Fruit fly (Drosophila melanogaster) whole organism, embryonic: Measurements from ENCODE around the gene CG13311.

Source experiments
- B-H1 ChIP-seq: fragments of 200-800 bp; sonication (Bioruptor generic); IDR thresholded peaks from 3 replicates; pipeline ENCODE4 v1.3.6; 2022; ENCODE audit warnings: missing biosample characterization, missing genetic modification characterization
- CG10321 ChIP-seq: fragments of 200-800 bp; sonication (Bioruptor generic); IDR thresholded peaks from 2 replicates; pipeline ENCODE4 v1.3.6; 2022; ENCODE audit warnings: missing biosample characterization, missing genetic modification characterization
- CG11456 ChIP-seq: fragments of 200-800 bp; sonication (Bioruptor generic); IDR thresholded peaks from 3 replicates; pipeline ENCODE4 v1.3.6; 2022; ENCODE audit warnings: missing biosample characterization, missing genetic modification characterization
- CG11504 ChIP-seq: fragments of 200-800 bp; sonication (Bioruptor generic); optimal IDR thresholded peaks from 3 replicates; lab custom pipeline; 2019; ENCODE audit warnings: missing biosample characterization, mild to moderate bottlenecking, missing genetic modification characterization, moderate library complexity
- CG12104 ChIP-seq: fragments of 200-800 bp; sonication (Bioruptor generic); optimal IDR thresholded peaks from 3 replicates; lab custom pipeline; 2016; ENCODE audit warnings: missing biosample characterization, missing genetic modification characterization
- CG13424 ChIP-seq: fragments of 200-800 bp; sonication (Bioruptor generic); optimal IDR thresholded peaks from 2 replicates; lab custom pipeline; 2019; ENCODE audit warnings: missing biosample characterization, mild to moderate bottlenecking, missing genetic modification characterization, moderate library complexity
- CG16813 ChIP-seq: fragments of 200-800 bp; sonication (Bioruptor generic); IDR thresholded peaks from 3 replicates; pipeline ENCODE4 v1.3.6; 2022; ENCODE audit warnings: missing biosample characterization, missing genetic modification characterization; ENCODE audit not compliant: partially characterized antibody
- CG17568 ChIP-seq: fragments of 200-800 bp; sonication (Bioruptor generic); optimal IDR thresholded peaks from 2 replicates; lab custom pipeline; 2018; ENCODE audit warnings: missing biosample characterization, mild to moderate bottlenecking, missing genetic modification characterization, moderate library complexity
- CG2712 ChIP-seq: fragments of 200-800 bp; optimal IDR thresholded peaks from 3 replicates; lab custom pipeline; 2019; ENCODE audit warnings: missing biosample characterization, mild to moderate bottlenecking, missing genetic modification characterization, moderate library complexity
- CG2875 ChIP-seq: fragments of 200-800 bp; sonication (Bioruptor generic); optimal IDR thresholded peaks from 2 replicates; lab custom pipeline; 2017; ENCODE audit warnings: missing biosample characterization, mild to moderate bottlenecking, missing genetic modification characterization, missing genetic modification reagents
- CG30020 ChIP-seq: fragments of 200-800 bp; optimal IDR thresholded peaks from 2 replicates; lab custom pipeline; 2019; ENCODE audit warnings: missing biosample characterization, mild to moderate bottlenecking, missing genetic modification characterization, moderate library complexity
- CG4617 ChIP-seq: fragments of 200-800 bp; sonication (Bioruptor generic); optimal IDR thresholded peaks from 3 replicates; lab custom pipeline; 2016; ENCODE audit warnings: missing biosample characterization, missing genetic modification characterization, borderline replicate concordance
- CG4730 ChIP-seq: fragments of 200-800 bp; sonication (Bioruptor generic); IDR thresholded peaks from 2 replicates; pipeline ENCODE4 v1.3.6; 2022; ENCODE audit warnings: missing biosample characterization, missing genetic modification characterization
- CG6175 ChIP-seq: fragments of 200-800 bp; sonication (Bioruptor generic); IDR thresholded peaks from 3 replicates; pipeline ENCODE4 v1.3.6; 2022; ENCODE audit warnings: missing biosample characterization, missing genetic modification characterization
- CG7963 ChIP-seq: fragments of 200-800 bp; sonication (Bioruptor generic); IDR thresholded peaks from 3 replicates; pipeline ENCODE4 v1.3.6; 2022; ENCODE audit warnings: missing biosample characterization, missing genetic modification characterization; ENCODE audit not compliant: partially characterized antibody
- Doc2 ChIP-seq: fragments of 200-800 bp; sonication (Bioruptor generic); IDR thresholded peaks from 2 replicates; pipeline ENCODE4 v1.3.6; 2022; ENCODE audit warnings: missing biosample characterization, missing genetic modification characterization
- Fer1 ChIP-seq: fragments of 200-800 bp; sonication (Bioruptor generic); optimal IDR thresholded peaks from 2 replicates; lab custom pipeline; 2017; ENCODE audit warnings: missing biosample characterization, mild to moderate bottlenecking, missing genetic modification characterization
- Hey ChIP-seq: fragments of 200-800 bp; sonication (Bioruptor generic); optimal IDR thresholded peaks from 3 replicates; lab custom pipeline; 2018; ENCODE audit warnings: missing biosample characterization, mild to moderate bottlenecking, missing genetic modification characterization
- HmgZ ChIP-seq: fragments of 200-800 bp; sonication (Bioruptor generic); optimal IDR thresholded peaks from 2 replicates; lab custom pipeline; 2018; ENCODE audit warnings: missing biosample characterization, mild to moderate bottlenecking, missing genetic modification characterization
- Hr78 ChIP-seq, 2 experiments: fragments of 200-800 bp in 1 of 2; fragments of >200 bp in 1 of 2; sonication (Bioruptor generic) in 1 of 2; optimal IDR thresholded peaks; 2 replicates each; lab custom pipeline; 2017 to 2019; ENCODE audit warnings: missing biosample characterization in 2 of 2, missing genetic modification characterization in 2 of 2, mild to moderate bottlenecking in 1 of 2, moderate library complexity in 1 of 2
- Lim3 ChIP-seq: fragments of 200-800 bp; sonication (Bioruptor generic); IDR thresholded peaks from 2 replicates; pipeline ENCODE4 v1.3.6; 2022; ENCODE audit warnings: missing biosample characterization, missing genetic modification characterization
- MESR4 ChIP-seq: fragments of 200-800 bp; sonication (Bioruptor generic); optimal IDR thresholded peaks from 2 replicates; lab custom pipeline; 2018; ENCODE audit warnings: missing biosample characterization, mild to moderate bottlenecking, missing genetic modification characterization, moderate library complexity
- Stat92E ChIP-seq, 3 experiments: fragments of >200 bp in 2 of 3; fragments of 200-800 bp in 1 of 3; sonication (Bioruptor generic) in 1 of 3; optimal IDR thresholded peaks; 2 replicates each; lab custom pipeline; 2017 to 2019; ENCODE audit warnings: missing biosample characterization in 3 of 3, missing genetic modification characterization in 3 of 3, mild to moderate bottlenecking in 1 of 3, moderate library complexity in 1 of 3
- amos ChIP-seq: fragments of 200-800 bp; sonication (Bioruptor generic); IDR thresholded peaks from 2 replicates; pipeline ENCODE4 v1.3.6; 2022; ENCODE audit warnings: missing biosample characterization, missing genetic modification characterization; ENCODE audit not compliant: partially characterized antibody
- br ChIP-seq: fragments of >200 bp; optimal IDR thresholded peaks from 2 replicates; lab custom pipeline; 2017
- btn ChIP-seq: fragments of 200-800 bp; sonication (Bioruptor generic); optimal IDR thresholded peaks from 2 replicates; lab custom pipeline; 2016; ENCODE audit warnings: missing biosample characterization, missing genetic modification characterization
- cg ChIP-seq: fragments of 200-800 bp; sonication (Bioruptor generic); optimal IDR thresholded peaks from 3 replicates; lab custom pipeline; 2019; ENCODE audit warnings: missing biosample characterization, mild to moderate bottlenecking, missing genetic modification characterization, moderate library complexity
- chif ChIP-seq, 2 experiments: fragments of 200-800 bp; sonication (Bioruptor generic); optimal IDR thresholded peaks; 3 replicates each; lab custom pipeline; 2016; ENCODE audit warnings: missing biosample characterization in 2 of 2, missing genetic modification characterization in 2 of 2
- crp ChIP-seq, 2 experiments: fragments of 200-800 bp; sonication (Bioruptor generic); optimal IDR thresholded peaks; 2 replicates in 1 of 2; 3 replicates in 1 of 2; lab custom pipeline; 2017; ENCODE audit warnings: missing biosample characterization in 2 of 2, missing genetic modification characterization in 2 of 2, mild to moderate bottlenecking in 1 of 2, moderate library complexity in 1 of 2
- dan ChIP-seq: fragments of 200-800 bp; sonication (Bioruptor generic); IDR thresholded peaks from 2 replicates; pipeline ENCODE4 v1.3.6; 2022; ENCODE audit warnings: missing biosample characterization, missing genetic modification characterization
- dmrt99B ChIP-seq: fragments of 200-800 bp; sonication (Bioruptor generic); optimal IDR thresholded peaks from 2 replicates; lab custom pipeline; 2018; ENCODE audit warnings: missing biosample characterization, mild to moderate bottlenecking, missing genetic modification characterization, moderate library complexity
- dysf ChIP-seq: fragments of 200-800 bp; sonication (Bioruptor generic); IDR thresholded peaks from 3 replicates; pipeline ENCODE4 v1.3.6; 2022; ENCODE audit warnings: missing biosample characterization, missing genetic modification characterization
- exex ChIP-seq: fragments of 200-800 bp; sonication (Bioruptor generic); optimal IDR thresholded peaks from 4 replicates; lab custom pipeline; 2018; ENCODE audit warnings: missing biosample characterization, mild to moderate bottlenecking, missing genetic modification characterization, moderate library complexity
- fru ChIP-seq: fragments of >200 bp; optimal IDR thresholded peaks from 2 replicates; lab custom pipeline; 2017
- gcm ChIP-seq: fragments of 200-800 bp; sonication (Bioruptor generic); optimal IDR thresholded peaks from 2 replicates; lab custom pipeline; 2019; ENCODE audit warnings: missing biosample characterization, mild to moderate bottlenecking, missing genetic modification characterization, moderate library complexity
- gfzf ChIP-seq: fragments of 200-800 bp; sonication (Bioruptor generic); optimal IDR thresholded peaks from 2 replicates; lab custom pipeline; 2016; ENCODE audit warnings: missing biosample characterization, mild to moderate bottlenecking, missing genetic modification characterization, moderate library complexity
- hb ChIP-seq: fragments of 200-800 bp; sonication (Bioruptor generic); IDR thresholded peaks from 3 replicates; pipeline ENCODE4 v1.3.6; 2022; ENCODE audit warnings: missing biosample characterization, missing genetic modification characterization; ENCODE audit not compliant: partially characterized antibody
- hbn ChIP-seq: fragments of 200-800 bp; sonication (Bioruptor generic); IDR thresholded peaks from 2 replicates; pipeline ENCODE4 v1.3.6; 2022; ENCODE audit warnings: missing biosample characterization, missing genetic modification characterization; ENCODE audit not compliant: partially characterized antibody
- jing ChIP-seq: fragments of 200-800 bp; sonication (Bioruptor generic); optimal IDR thresholded peaks from 2 replicates; lab custom pipeline; 2018; ENCODE audit warnings: missing biosample characterization, mild to moderate bottlenecking, missing genetic modification characterization
- ken ChIP-seq: fragments of 200-800 bp; sonication (Bioruptor generic); IDR thresholded peaks from 3 replicates; pipeline ENCODE4 v1.3.6; 2022; ENCODE audit warnings: missing biosample characterization, missing genetic modification characterization
- lola ChIP-seq, 3 experiments: fragments of >200 bp in 2 of 3; fragments of 200-800 bp in 1 of 3; sonication (Bioruptor generic) in 1 of 3; optimal IDR thresholded peaks; 2 replicates each; lab custom pipeline; 2017 to 2019; ENCODE audit warnings: missing biosample characterization in 3 of 3, missing genetic modification characterization in 3 of 3, mild to moderate bottlenecking in 1 of 3, moderate library complexity in 1 of 3
- pum ChIP-seq: fragments of 200-800 bp; sonication (Bioruptor generic); optimal IDR thresholded peaks from 2 replicates; lab custom pipeline; 2016; ENCODE audit warnings: missing biosample characterization, missing genetic modification characterization
- ro ChIP-seq: fragments of 200-800 bp; sonication (Bioruptor generic); IDR thresholded peaks from 2 replicates; pipeline ENCODE4 v1.3.6; 2022; ENCODE audit warnings: missing biosample characterization, missing genetic modification characterization
- schlank ChIP-seq: fragments of 200-800 bp; sonication (Bioruptor generic); optimal IDR thresholded peaks from 2 replicates; lab custom pipeline; 2018; ENCODE audit warnings: missing biosample characterization, mild to moderate bottlenecking, missing genetic modification characterization
- so ChIP-seq: fragments of 200-800 bp; sonication (Bioruptor generic); IDR thresholded peaks from 3 replicates; pipeline ENCODE4 v1.3.6; 2022; ENCODE audit warnings: missing biosample characterization, missing genetic modification characterization
- sr ChIP-seq: fragments of 200-800 bp; sonication (Bioruptor generic); IDR thresholded peaks from 3 replicates; pipeline ENCODE4 v1.3.6; 2022; ENCODE audit warnings: missing biosample characterization, missing genetic modification characterization
- stwl ChIP-seq: fragments of 200-800 bp; sonication (Bioruptor generic); optimal IDR thresholded peaks from 3 replicates; lab custom pipeline; 2018; ENCODE audit warnings: missing biosample characterization, mild to moderate bottlenecking, missing genetic modification characterization, moderate library complexity
- wor ChIP-seq: fragments of 200-800 bp; sonication (Bioruptor generic); IDR thresholded peaks from 2 replicates; pipeline ENCODE4 v1.3.6; 2022; ENCODE audit warnings: missing biosample characterization, missing genetic modification characterization

Gene CG13311

dm6 chr3L:8765969-8766538, 35.9 kb downstream of the CG13311 start (continued):
- TF ChIP-seq hb (GFP tag; lab: Robert Waterston, UW) (peak; percentile 59; the same call in 1 of the 3 replicates), Stat92E (GFP tag; optimal IDR thresholded peaks at IDR 0.05; lab: Kevin White, UChicago) (peak in 1 of 3 experiments; percentile 93), dysf (GFP tag; lab: Robert Waterston, UW) (peak; percentile 99), cg (peak; percentile 4), crp (GFP tag; optimal IDR thresholded peaks at IDR 0.05; lab: Kevin White, UChicago) (peak; percentile 16 to 71), amos (peak; percentile 28; the same call in 1 of the 2 replicates), CG30020 (tag; lab: Kevin White, UChicago) (peak; percentile 90), sr (GFP tag; lab: Robert Waterston, UW) (peak; percentile 83), jing (GFP tag; lab: Kevin White, UChicago) (peak; percentile 98), CG6175 (GFP tag; lab: Robert Waterston, UW) (peak; percentile 97), B-H1 (peak; percentile 97), fru (no peak), Hey (tag; lab: Kevin White, UChicago) (peak; percentile 91), dmrt99B (tag; lab: Kevin White, UChicago) (peak; percentile 99), CG2875 (GFP tag; lab: Kevin White, UChicago) (peak; percentile 97), ken (GFP tag; lab: Robert Waterston, UW) (peak; percentile 98), Hr78 (GFP tag; optimal IDR thresholded peaks at IDR 0.05; lab: Kevin White, UChicago) (peak in 1 of 2 experiments; percentile 68), CG12104 (GFP tag; lab: Kevin White, UChicago) (peak; percentile 93), CG16813 (GFP tag; lab: Robert Waterston, UW) (peak; percentile 59), HmgZ (tag; lab: Kevin White, UChicago) (peak; percentile 99), schlank (tag; lab: Kevin White, UChicago) (peak; percentile 94), Fer1 (GFP tag; lab: Kevin White, UChicago) (peak; percentile 98), Lim3 (GFP tag; lab: Robert Waterston, UW) (peak; percentile 97), stwl (peak; percentile 55), CG11456 (GFP tag; lab: Robert Waterston, UW) (peak; percentile 98), CG7963 (GFP tag; lab: Robert Waterston, UW) (peak; percentile 40; the same call in 1 of the 3 replicates), CG4617 (peak; percentile 97), hbn (no peak), gcm (GFP tag; lab: Kevin White, UChicago) (peak; percentile 97), Doc2 (GFP tag; lab: Robert Waterston, UW) (peak; percentile 91), CG10321 (GFP tag; lab: Robert Waterston, UW) (peak; percentile 84), exex (tag; lab: Kevin White, UChicago) (peak; percentile 60), CG13424 (tag; lab: Kevin White, UChicago) (peak; percentile 99), CG17568 (GFP tag; lab: Kevin White, UChicago) (peak; percentile 95), CG4730 (peak; percentile 97), wor (GFP tag; lab: Robert Waterston, UW) (peak; percentile 99), lola (GFP tag; optimal IDR thresholded peaks at IDR 0.05; lab: Kevin White, UChicago) (peak in 1 of 3 experiments; percentile 99), MESR4 (GFP tag; lab: Kevin White, UChicago) (peak; percentile 56), btn (peak; percentile 87), br (lab: Kevin White, UChicago) (no peak), chif (GFP tag; optimal IDR thresholded peaks at IDR 0.05; lab: Kevin White, UChicago) (peak; percentile 97 to 98), dan (GFP tag; lab: Robert Waterston, UW) (peak; percentile 89), CG2712 (tag; lab: Kevin White, UChicago) (peak; percentile 99), so (GFP tag; lab: Robert Waterston, UW) (peak; percentile 98), CG11504 (peak; percentile 96), ro (GFP tag; lab: Robert Waterston, UW) (peak; percentile 95), gfzf (GFP tag; lab: Kevin White, UChicago) (peak; percentile 27), pum (peak; percentile 92)
